Worm (Caenorhabditis elegans): ENCODE measurements around the gene Y77E11A.23.

DNA sequence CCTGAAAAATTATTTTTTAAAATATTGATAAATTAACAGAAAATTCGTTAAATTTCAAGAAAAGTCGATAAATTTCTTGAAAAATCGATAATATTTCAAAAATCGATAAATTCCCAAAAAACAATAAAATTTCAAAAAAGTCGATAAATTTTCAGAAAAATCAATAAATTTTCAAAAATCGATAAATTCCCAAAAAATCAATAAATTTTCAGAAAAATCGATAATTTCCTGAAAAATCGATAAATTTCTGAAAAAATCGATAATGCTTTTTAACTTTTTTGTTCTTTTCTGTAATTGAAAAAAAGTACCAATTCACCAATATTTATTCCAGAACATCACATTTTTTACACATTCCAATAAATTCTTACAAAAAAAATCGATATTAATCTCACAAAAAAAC is 5.0 kb upstream of the Y77E11A.23 start:
- TF ChIP-seq med-1 (GFP tag; optimal IDR thresholded peaks at IDR 0.05; ENCODE audit: insufficient read depth) = no peak
- no peak for TF ChIP-seq tab-1 (GFP tag; IDR thresholded peaks at IDR 0.05)
- peak; percentile 97 for TF ChIP-seq T22C8.4 (GFP tag; IDR thresholded peaks at IDR 0.05)
- no peak for TF ChIP-seq ref-1 (GFP tag; conservative IDR thresholded peaks at IDR 0.05)
- no peak for TF ChIP-seq flt-1 (GFP tag; IDR thresholded peaks at IDR 0.05)
- no peak for TF ChIP-seq cog-1 (tag; optimal IDR thresholded peaks at IDR 0.05)

All from whole organism, midembryonic.